Worm (Caenorhabditis elegans) whole organism, mixed stage, embryonic: ENCODE measurements around the gene blos-1.

Experiments
- blmp-1 ChIP-seq: fragments of 150-350 bp; optimal IDR thresholded peaks from 2 replicates; lab custom pipeline; 2014; ENCODE audit warnings: missing biosample characterization, missing genetic modification characterization
- ceh-39 ChIP-seq: fragments of 150-350 bp; optimal IDR thresholded peaks from 2 replicates; lab custom pipeline; 2014; ENCODE audit warnings: missing biosample characterization, missing genetic modification characterization
- ces-1 ChIP-seq: fragments of 150-350 bp; optimal IDR thresholded peaks from 2 replicates; lab custom pipeline; 2014; ENCODE audit warnings: missing biosample characterization, missing genetic modification reagents, missing genetic modification characterization
- elt-3 ChIP-seq: fragments of 150-350 bp; optimal IDR thresholded peaks from 2 replicates; lab custom pipeline; 2014; ENCODE audit warnings: missing biosample characterization, missing genetic modification characterization
- lin-13 ChIP-seq: fragments of 150-350 bp; optimal IDR thresholded peaks from 2 replicates; lab custom pipeline; 2014; ENCODE audit warnings: missing biosample characterization, missing genetic modification characterization
- lin-32 ChIP-seq: fragments of 200-800 bp; sonication (Bioruptor generic); optimal IDR thresholded peaks from 2 replicates; lab custom pipeline; 2018; ENCODE audit warnings: mild to moderate bottlenecking, missing genetic modification characterization, missing compliant biosample characterization
- lsy-2 ChIP-seq: fragments of 150-350 bp; optimal IDR thresholded peaks from 2 replicates; lab custom pipeline; 2014; ENCODE audit warnings: missing biosample characterization, missing genetic modification characterization
- mep-1 ChIP-seq: fragments of 150-350 bp; optimal IDR thresholded peaks from 2 replicates; lab custom pipeline; 2017; ENCODE audit warnings: missing biosample characterization, missing genetic modification reagents, missing genetic modification characterization, inconsistent platforms
- nhr-28 ChIP-seq: fragments of 150-350 bp; optimal IDR thresholded peaks from 2 replicates; lab custom pipeline; 2014; ENCODE audit warnings: missing biosample characterization, missing genetic modification characterization
- nhr-76 ChIP-seq: sonication (generic microtip); optimal IDR thresholded peaks from 2 replicates; lab custom pipeline; 2017; ENCODE audit warnings: missing biosample characterization, missing genetic modification characterization
- pha-4 ChIP-seq: fragments of 150-350 bp; optimal IDR thresholded peaks from 2 replicates; lab custom pipeline; 2018; ENCODE audit warnings: missing biosample characterization, missing genetic modification reagents, missing genetic modification characterization
- ztf-11 ChIP-seq: fragments of 150-350 bp; optimal IDR thresholded peaks from 2 replicates; lab custom pipeline; 2014; ENCODE audit warnings: missing biosample characterization, missing genetic modification characterization

DNA sequence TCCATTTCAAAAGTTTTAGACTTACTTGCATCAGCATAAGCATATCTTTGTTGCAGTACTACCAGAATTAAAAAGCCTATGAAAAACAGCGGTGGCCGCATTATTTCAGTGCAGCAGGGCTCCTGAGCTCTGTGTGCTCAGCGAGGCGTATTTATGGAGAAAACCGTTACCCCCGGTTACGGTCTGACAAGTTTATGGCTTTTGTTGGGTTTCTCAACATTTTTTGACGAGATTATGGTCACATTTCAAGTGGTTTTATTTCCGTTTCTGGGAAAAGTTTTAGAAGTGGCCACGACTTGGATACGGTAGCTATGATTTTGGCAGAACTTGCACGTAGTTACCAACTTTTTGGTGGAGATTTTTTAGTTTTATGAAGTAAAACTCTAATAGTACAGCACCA is 22.2 kb upstream of the blos-1 start, which contains the start of gene paml-1:
- TF ChIP-seq blmp-1 (tag; lab: Kevin White, UChicago) (no peak), ces-1 (GFP tag; lab: Kevin White, UChicago) (no peak), pha-4 (no peak), lin-13 (tag; lab: Kevin White, UChicago) (no peak), elt-3 (tag; lab: Kevin White, UChicago) (no peak), ceh-39 (no peak), mep-1 (no peak), ztf-11 (no peak), lsy-2 (tag; lab: Kevin White, UChicago) (no peak), nhr-76 (no peak), lin-32 (GFP tag; lab: Kevin White, UChicago) (no peak), nhr-28 (tag; lab: Kevin White, UChicago) (no peak)
